Worm (Caenorhabditis elegans) whole organism, L4 larva: ENCODE results near the gene eat-6.

Source experiments
- F49E8.2 ChIP-seq: sonication (generic microtip); optimal IDR thresholded peaks from 2 replicates; lab custom pipeline; 2016; ENCODE audit warnings: missing compliant biosample characterization, mild to moderate bottlenecking, missing genetic modification characterization, borderline replicate concordance
- Y105C5A.15 ChIP-seq: fragments of 200-800 bp; sonication (Bioruptor generic); IDR thresholded peaks from 2 replicates; pipeline ENCODE4 v1.3.6; 2022; ENCODE audit warnings: missing genetic modification characterization, missing compliant biosample characterization
- Y48G9A.11 ChIP-seq: fragments of 200-800 bp; sonication (Bioruptor generic); IDR thresholded peaks from 2 replicates; pipeline ENCODE4 v1.3.6; 2022; ENCODE audit warnings: missing genetic modification reagents, missing genetic modification characterization, missing compliant biosample characterization
- Y5F2A.4 ChIP-seq: fragments of 200-800 bp; sonication (Bioruptor generic); optimal IDR thresholded peaks from 2 replicates; lab custom pipeline; 2018; ENCODE audit warnings: mild to moderate bottlenecking, missing genetic modification characterization, missing compliant biosample characterization
- aha-1 ChIP-seq: fragments of 150-350 bp; peaks from one replicate; lab custom pipeline; 2014; ENCODE audit warnings: missing biosample characterization, missing genetic modification characterization
- attf-4 ChIP-seq: sonication (generic microtip); optimal IDR thresholded peaks from 3 replicates; lab custom pipeline; 2017; ENCODE audit warnings: missing biosample characterization, missing genetic modification characterization
- ceh-20 ChIP-seq: fragments of 200-800 bp; sonication (Bioruptor generic); IDR thresholded peaks from 2 replicates; pipeline ENCODE4 v1.3.6; 2022; ENCODE audit warnings: missing genetic modification reagents, missing genetic modification characterization, missing compliant biosample characterization
- ceh-62 ChIP-seq: sonication (generic microtip); optimal IDR thresholded peaks from 2 replicates; lab custom pipeline; 2017; ENCODE audit warnings: missing biosample characterization, missing genetic modification characterization
- ceh-82 ChIP-seq: sonication (generic microtip); optimal IDR thresholded peaks from 2 replicates; lab custom pipeline; 2017; ENCODE audit warnings: missing biosample characterization, missing genetic modification characterization
- daf-12 ChIP-seq: fragments of 150-350 bp; optimal IDR thresholded peaks from 2 replicates; lab custom pipeline; 2014; ENCODE audit warnings: missing biosample characterization, missing genetic modification reagents, missing genetic modification characterization
- daf-16 ChIP-seq, 3 experiments: sonication (generic microtip); optimal IDR thresholded peaks; 2 replicates each; lab custom pipeline; 2016 to 2017; ENCODE audit warnings: missing genetic modification characterization in 3 of 3, missing genetic modification reagents in 3 of 3, mild to moderate bottlenecking in 2 of 3, missing compliant biosample characterization in 2 of 3, missing biosample characterization in 1 of 3, moderate library complexity in 1 of 3
- daf-8 ChIP-seq: fragments of 200-800 bp; sonication (Bioruptor generic); IDR thresholded peaks from 2 replicates; pipeline ENCODE4 v1.3.6; 2022; ENCODE audit warnings: missing genetic modification characterization, missing compliant biosample characterization
- dmd-9 ChIP-seq: fragments of 200-800 bp; sonication (Bioruptor generic); IDR thresholded peaks from 2 replicates; pipeline ENCODE4 v1.3.6; 2022; ENCODE audit warnings: missing genetic modification reagents, missing genetic modification characterization, missing compliant biosample characterization
- duxl-1 ChIP-seq: sonication (generic microtip); optimal IDR thresholded peaks from 2 replicates; lab custom pipeline; 2016; ENCODE audit warnings: mild to moderate bottlenecking, missing genetic modification characterization, moderate library complexity, missing compliant biosample characterization; ENCODE audit not compliant: poor library complexity
- dve-1 ChIP-seq: sonication (generic microtip); optimal IDR thresholded peaks from 2 replicates; lab custom pipeline; 2017; ENCODE audit warnings: antibody characterized with exemption, mild to moderate bottlenecking, missing genetic modification characterization, missing compliant biosample characterization; ENCODE audit not compliant: insufficient read depth
- fos-1 ChIP-seq: fragments of 150-350 bp; optimal IDR thresholded peaks from 2 replicates; lab custom pipeline; 2014; ENCODE audit warnings: missing biosample characterization, missing genetic modification characterization
- hmg-1.1 ChIP-seq: fragments of 200-800 bp; sonication (Bioruptor generic); IDR thresholded peaks from 2 replicates; pipeline ENCODE4 v1.3.6; 2022; ENCODE audit warnings: missing genetic modification reagents, missing genetic modification characterization, missing compliant biosample characterization
- lim-7 ChIP-seq: fragments of 200-800 bp; sonication (Bioruptor generic); IDR thresholded peaks from 2 replicates; pipeline ENCODE4 v1.3.6; 2022; ENCODE audit warnings: missing genetic modification characterization, missing compliant biosample characterization
- lin-29 ChIP-seq: fragments of 200-800 bp; sonication (Bioruptor generic); IDR thresholded peaks from 2 replicates; pipeline ENCODE4 v1.3.6; 2022; ENCODE audit warnings: missing genetic modification reagents, missing genetic modification characterization, missing compliant biosample characterization
- lin-38 ChIP-seq: fragments of 200-800 bp; sonication (Bioruptor generic); IDR thresholded peaks from 2 replicates; pipeline ENCODE4 v1.3.6; 2022; ENCODE audit warnings: missing genetic modification reagents, missing genetic modification characterization, missing compliant biosample characterization
- lir-3 ChIP-seq: sonication (generic microtip); optimal IDR thresholded peaks from 2 replicates; lab custom pipeline; 2016; ENCODE audit warnings: mild to moderate bottlenecking, missing genetic modification characterization, missing compliant biosample characterization
- madf-5 ChIP-seq, 2 experiments: fragments of 200-800 bp; sonication (Bioruptor generic); IDR thresholded peaks; 2 replicates each; pipeline ENCODE4 v1.3.6; 2022; ENCODE audit warnings: missing compliant biosample characterization in 2 of 2, missing genetic modification characterization in 2 of 2
- mdl-1 ChIP-seq, 2 experiments: fragments of 150-350 bp in 1 of 2; sonication (generic microtip) in 1 of 2; optimal IDR thresholded peaks; 2 replicates each; lab custom pipeline; 2014 to 2017; ENCODE audit warnings: missing biosample characterization in 2 of 2, missing genetic modification characterization in 2 of 2
- mes-2 ChIP-seq: sonication (generic microtip); optimal IDR thresholded peaks from 2 replicates; lab custom pipeline; 2016; ENCODE audit warnings: missing genotype, mild to moderate bottlenecking, missing genetic modification characterization, missing compliant biosample characterization; ENCODE audit not compliant: poor library complexity, severe bottlenecking
- mxl-2 ChIP-seq: fragments of 200-800 bp; sonication (Bioruptor generic); conservative IDR thresholded peaks from 2 replicates; pipeline ENCODE4 v1.3.6; 2022; ENCODE audit warnings: missing genetic modification reagents, missing genetic modification characterization, missing compliant biosample characterization
- nhr-102 ChIP-seq: sonication (generic microtip); optimal IDR thresholded peaks from 2 replicates; lab custom pipeline; 2016; ENCODE audit warnings: mild to moderate bottlenecking, missing genetic modification characterization, moderate library complexity, missing compliant biosample characterization
- nhr-25 ChIP-seq: sonication (generic microtip); optimal IDR thresholded peaks from 2 replicates; lab custom pipeline; 2017; ENCODE audit warnings: missing genetic modification characterization, mild to moderate bottlenecking, missing compliant biosample characterization, antibody characterized with exemption, moderate library complexity, borderline replicate concordance; ENCODE audit not compliant: insufficient read depth
- nhr-41 ChIP-seq: fragments of 200-800 bp; sonication (Bioruptor generic); IDR thresholded peaks from 2 replicates; pipeline ENCODE4 v1.3.6; 2022; ENCODE audit warnings: missing genetic modification reagents, missing genetic modification characterization, missing compliant biosample characterization
- nhr-42 ChIP-seq: fragments of 200-800 bp; sonication (Bioruptor generic); IDR thresholded peaks from 2 replicates; pipeline ENCODE4 v1.3.6; 2022; ENCODE audit warnings: missing genetic modification characterization, missing compliant biosample characterization
- nhr-48 ChIP-seq: sonication (generic microtip); optimal IDR thresholded peaks from 2 replicates; lab custom pipeline; 2016; ENCODE audit warnings: mild to moderate bottlenecking, missing genetic modification characterization, missing compliant biosample characterization
- nhr-77 ChIP-seq: fragments of 150-350 bp; optimal IDR thresholded peaks from 2 replicates; lab custom pipeline; 2014; ENCODE audit warnings: missing biosample characterization, missing genetic modification characterization
- php-3 ChIP-seq: fragments of 200-800 bp; sonication (Bioruptor generic); IDR thresholded peaks from 2 replicates; pipeline ENCODE4 v1.3.6; 2022; ENCODE audit warnings: missing genetic modification reagents, missing genetic modification characterization, missing compliant biosample characterization
- rbr-2 ChIP-seq: sonication (generic microtip); optimal IDR thresholded peaks from 2 replicates; lab custom pipeline; 2016; ENCODE audit warnings: missing genotype, missing genetic modification characterization, missing compliant biosample characterization
- saeg-2 ChIP-seq: fragments of 200-800 bp; sonication (Bioruptor generic); IDR thresholded peaks from 2 replicates; pipeline ENCODE4 v1.3.6; 2022; ENCODE audit warnings: missing genetic modification reagents, missing genetic modification characterization, missing compliant biosample characterization
- sdz-12 ChIP-seq: fragments of 200-800 bp; sonication (Bioruptor generic); optimal IDR thresholded peaks from 2 replicates; lab custom pipeline; 2018; ENCODE audit warnings: mild to moderate bottlenecking, missing genetic modification characterization, missing compliant biosample characterization
- skn-1 ChIP-seq: fragments of 150-350 bp; optimal IDR thresholded peaks from 2 replicates; lab custom pipeline; 2014; ENCODE audit warnings: missing biosample characterization, missing genetic modification characterization
- snpc-1.2 ChIP-seq: fragments of 200-800 bp; sonication (Bioruptor generic); IDR thresholded peaks from 2 replicates; pipeline ENCODE4 v1.3.6; 2022; ENCODE audit warnings: missing genetic modification reagents, missing genetic modification characterization, missing compliant biosample characterization
- snpc-4 ChIP-seq: fragments of 150-350 bp; optimal IDR thresholded peaks from 2 replicates; lab custom pipeline; 2014; ENCODE audit warnings: missing biosample characterization, missing genetic modification characterization
- spr-3 ChIP-seq: fragments of 200-800 bp; sonication (Bioruptor generic); optimal IDR thresholded peaks from 2 replicates; lab custom pipeline; 2018; ENCODE audit warnings: mild to moderate bottlenecking, missing genetic modification characterization, missing compliant biosample characterization
- tra-1 ChIP-seq: fragments of 200-800 bp; sonication (Bioruptor generic); IDR thresholded peaks from 2 replicates; pipeline ENCODE4 v1.3.6; 2022; ENCODE audit warnings: missing genetic modification reagents, missing genetic modification characterization, missing compliant biosample characterization
- unc-62 ChIP-seq, 3 experiments: fragments of 150-350 bp in 1 of 3; sonication (generic microtip); optimal IDR thresholded peaks in 2 of 3; peaks in 1 of 3; 1 replicate in 1 of 3; 2 replicates in 2 of 3; lab custom pipeline; 2014 to 2017; ENCODE audit warnings: missing biosample characterization in 3 of 3, missing genetic modification characterization in 3 of 3, missing genetic modification reagents in 3 of 3, missing genotype in 1 of 3
- vab-7 ChIP-seq: fragments of 200-800 bp; sonication (Bioruptor generic); IDR thresholded peaks from 2 replicates; pipeline ENCODE4 v1.3.6; 2022; ENCODE audit warnings: missing genetic modification reagents, missing genetic modification characterization, missing compliant biosample characterization
- zfp-2 ChIP-seq: sonication (generic microtip); optimal IDR thresholded peaks from 2 replicates; lab custom pipeline; 2016; ENCODE audit warnings: mild to moderate bottlenecking, missing genetic modification characterization, missing compliant biosample characterization
- ztf-11 ChIP-seq: fragments of 150-350 bp; optimal IDR thresholded peaks from 2 replicates; lab custom pipeline; 2014; ENCODE audit warnings: missing biosample characterization, missing genetic modification characterization

eat-6 gene

DNA sequence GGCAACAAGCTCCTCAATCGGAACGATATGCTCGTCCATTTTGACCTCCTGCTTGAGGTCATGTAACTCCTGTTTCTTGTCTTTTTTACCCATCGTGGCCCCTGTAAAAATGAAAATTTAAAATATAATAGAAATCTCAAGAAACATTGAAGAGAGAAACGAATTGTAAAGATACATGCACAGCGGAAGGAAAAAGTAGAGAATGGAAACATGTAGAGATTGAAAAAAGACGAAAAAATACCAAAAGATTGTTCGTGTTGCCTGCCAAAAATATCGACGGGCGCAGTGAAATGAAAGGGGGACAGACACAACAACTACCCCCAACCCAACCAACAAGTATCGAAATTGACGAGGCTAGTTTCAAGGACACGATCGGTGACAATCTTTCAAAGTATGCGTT is at the start of gene eat-6:
TSS of gene eat-6 (minus strand) at position 101 of the 400 bp plus-strand sequence.
- TF ChIP-seq nhr-102 (tag; lab: Kevin White, UChicago): no peak
- TF ChIP-seq nhr-25 (tag; lab: Kevin White, UChicago): peak; percentile 17

DNA sequence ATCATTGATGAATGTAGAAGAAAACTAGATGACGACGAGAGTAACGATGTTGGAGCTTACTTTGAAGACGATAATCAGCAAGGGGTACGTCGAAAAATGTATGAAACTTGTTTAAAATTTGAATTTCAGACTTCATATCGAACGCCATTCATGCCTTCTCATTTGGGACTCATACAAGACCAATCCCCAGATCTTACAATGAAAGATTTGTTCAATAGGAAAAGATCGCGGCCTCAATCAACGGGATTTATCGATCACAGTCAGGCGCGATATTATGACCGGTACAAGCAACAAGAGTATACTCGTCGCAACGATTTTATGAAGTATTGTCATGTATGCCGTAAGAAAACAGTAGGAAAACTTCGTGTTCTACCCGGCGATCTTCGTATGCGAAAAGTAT is 47.0 kb upstream of the eat-6 start:
- TF ChIP-seq aha-1 (tag; lab: Kevin White, UChicago) (peak; percentile 17), unc-62 (GFP tag; optimal IDR thresholded peaks at IDR 0.05 in 1 of 2; lab: Kevin White, UChicago) (peak in 1 of 2 experiments; percentile 96), unc-62 (tag; optimal IDR thresholded peaks at IDR 0.05; lab: Kevin White, UChicago) (no peak), madf-5 (GFP tag; IDR thresholded peaks at IDR 0.05; lab: Robert Waterston, UW) (no peak)

DNA sequence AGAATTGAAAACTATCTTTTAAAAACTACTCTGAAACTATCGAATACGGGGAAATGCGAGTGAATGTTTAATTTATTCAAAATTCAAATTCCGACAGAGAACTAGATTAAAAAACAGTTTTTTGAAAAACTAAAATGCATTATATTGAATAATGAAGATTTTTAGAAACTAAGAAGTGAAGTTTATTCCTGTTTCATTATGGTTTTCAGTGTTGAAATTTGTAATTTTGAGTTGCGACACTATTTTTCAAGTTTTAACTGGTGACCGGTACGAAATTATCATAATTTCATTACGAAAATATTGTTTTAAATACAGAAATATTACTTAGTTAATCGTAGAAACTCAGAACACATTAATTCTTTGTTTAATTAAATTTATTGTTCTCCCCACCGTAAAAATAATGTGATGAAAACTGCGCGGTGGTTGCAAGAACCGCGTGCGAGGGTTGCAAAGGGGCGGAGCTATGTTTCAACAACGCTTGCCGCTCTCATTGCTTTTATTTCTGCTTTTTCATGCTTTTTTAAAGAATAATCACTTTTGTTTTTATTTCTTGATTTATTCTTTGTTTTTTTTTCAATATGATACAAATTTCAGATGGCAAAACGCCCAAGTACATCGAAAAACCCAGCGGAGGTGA is 46.4 kb upstream of the eat-6 start, which contains the start of gene him-17:
TSS of gene him-17 (plus strand) at position 595 of the 637 bp plus-strand sequence.
- TF ChIP-seq lim-7 (GFP tag; lab: Robert Waterston, UW): no peak
- TF ChIP-seq sdz-12 (GFP tag; lab: Kevin White, UChicago): no peak
- TF ChIP-seq mes-2 (tag; lab: Kevin White, UChicago): peak; percentile 88
- no peak for TF ChIP-seq daf-16 (GFP tag; optimal IDR thresholded peaks at IDR 0.05; lab: Kevin White, UChicago)
- peak; percentile 36 for TF ChIP-seq daf-16 (tag; optimal IDR thresholded peaks at IDR 0.05; lab: Kevin White, UChicago)
- TF ChIP-seq snpc-4 (tag; lab: Kevin White, UChicago): no peak
- TF ChIP-seq php-3 (GFP tag; lab: Robert Waterston, UW): no peak
- no peak for TF ChIP-seq tra-1
- TF ChIP-seq unc-62 (GFP tag; optimal IDR thresholded peaks at IDR 0.05 in 1 of 2; lab: Kevin White, UChicago): no peak
- TF ChIP-seq unc-62 (tag; optimal IDR thresholded peaks at IDR 0.05; lab: Kevin White, UChicago): no peak
- no peak for TF ChIP-seq snpc-1.2 (GFP tag; lab: Robert Waterston, UW)
- TF ChIP-seq ztf-11 (tag; lab: Kevin White, UChicago): no peak
- no peak for TF ChIP-seq attf-4 (tag; lab: Kevin White, UChicago)
- TF ChIP-seq daf-8: no peak
- no peak for TF ChIP-seq mxl-2 (GFP tag; lab: Robert Waterston, UW)
- peak; percentile 37 for TF ChIP-seq duxl-1 (tag; lab: Kevin White, UChicago)
- TF ChIP-seq lin-38: peak; percentile 34
- no peak for TF ChIP-seq F49E8.2 (tag; lab: Kevin White, UChicago)
- no peak for TF ChIP-seq saeg-2 (GFP tag; lab: Robert Waterston, UW)
- TF ChIP-seq nhr-42: no peak
- TF ChIP-seq Y48G9A.11: no peak
- TF ChIP-seq zfp-2: no peak
- TF ChIP-seq dve-1 (tag; lab: Kevin White, UChicago): peak; percentile 62
- TF ChIP-seq spr-3 (GFP tag; lab: Kevin White, UChicago): no peak
- no peak for TF ChIP-seq mdl-1 (tag; optimal IDR thresholded peaks at IDR 0.05; lab: Kevin White, UChicago)
- no peak for TF ChIP-seq Y5F2A.4 (GFP tag; lab: Kevin White, UChicago)
- no peak for TF ChIP-seq fos-1 (tag; lab: Kevin White, UChicago)
- TF ChIP-seq dmd-9 (GFP tag; lab: Robert Waterston, UW): no peak
- no peak for TF ChIP-seq nhr-48 (tag; lab: Kevin White, UChicago)
- no peak for TF ChIP-seq nhr-25 (tag; lab: Kevin White, UChicago)
- TF ChIP-seq lir-3: no peak
- TF ChIP-seq ceh-62 (tag; lab: Kevin White, UChicago): no peak
- TF ChIP-seq ceh-82 (tag; lab: Kevin White, UChicago): no peak
- no peak for TF ChIP-seq vab-7 (GFP tag; lab: Robert Waterston, UW)
- TF ChIP-seq Y105C5A.15: no peak
- no peak for TF ChIP-seq nhr-77 (tag; lab: Kevin White, UChicago)
- TF ChIP-seq rbr-2: peak; percentile 7
- TF ChIP-seq daf-12 (tag; lab: Kevin White, UChicago): no peak
- no peak for TF ChIP-seq skn-1 (tag; lab: Kevin White, UChicago)
- no peak for TF ChIP-seq ceh-20 (GFP tag; lab: Robert Waterston, UW)
- TF ChIP-seq lin-29 (GFP tag; lab: Robert Waterston, UW): no peak
- peak; percentile 50; the same call in 1 of the 2 replicates for TF ChIP-seq hmg-1.1 (GFP tag; lab: Robert Waterston, UW)
- no peak for TF ChIP-seq nhr-41 (GFP tag; lab: Robert Waterston, UW)
